Fruit fly (Drosophila melanogaster): ENCODE results near the gene crol.

Gene crol

DNA sequence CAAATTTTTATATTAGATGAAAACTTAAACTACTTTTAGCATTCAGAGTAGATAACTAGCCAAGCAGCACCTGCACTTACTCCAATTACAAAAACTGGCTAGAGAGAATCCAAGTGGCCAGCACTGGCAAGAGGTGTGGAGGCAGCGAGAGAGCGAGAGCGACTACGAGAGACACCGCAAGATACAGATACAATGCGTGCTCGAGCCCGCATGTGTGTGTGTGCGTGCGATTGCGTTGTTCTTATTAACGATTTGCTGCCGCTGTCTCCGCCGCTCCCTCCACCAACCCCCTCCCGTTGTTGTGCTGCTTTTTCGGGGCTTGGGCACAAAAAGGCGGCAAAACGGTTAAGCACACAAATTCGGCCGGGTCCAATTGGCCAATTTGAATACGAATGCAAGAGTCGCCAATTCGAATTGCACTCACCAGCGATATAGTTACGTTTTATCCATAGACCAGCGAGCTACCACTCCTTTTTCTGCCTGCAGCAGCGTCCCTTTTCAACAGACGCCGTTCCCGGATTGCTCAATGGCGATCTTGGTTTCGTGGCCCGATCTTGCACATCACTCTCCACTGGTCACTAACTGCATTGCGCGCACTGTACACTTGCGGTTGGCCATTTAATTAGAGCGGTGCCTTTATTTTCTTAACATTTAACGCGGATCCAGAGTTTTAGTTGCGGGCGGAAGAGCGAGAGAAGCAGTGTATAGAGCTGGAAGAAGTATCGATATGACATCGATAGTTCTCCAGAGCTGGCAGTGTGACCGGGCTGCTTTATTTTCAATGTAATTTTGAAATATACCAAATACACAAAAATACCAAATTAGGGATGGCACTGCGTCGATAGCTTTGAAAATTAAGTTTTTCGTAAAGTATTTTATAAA, at the start of gene crol:
TSS of gene crol (minus strand) at position 737 of the 882 bp plus-strand sequence.
- TF ChIP-seq noc (tag; optimal IDR thresholded peaks at IDR 0.05): peak; percentile 3

DNA sequence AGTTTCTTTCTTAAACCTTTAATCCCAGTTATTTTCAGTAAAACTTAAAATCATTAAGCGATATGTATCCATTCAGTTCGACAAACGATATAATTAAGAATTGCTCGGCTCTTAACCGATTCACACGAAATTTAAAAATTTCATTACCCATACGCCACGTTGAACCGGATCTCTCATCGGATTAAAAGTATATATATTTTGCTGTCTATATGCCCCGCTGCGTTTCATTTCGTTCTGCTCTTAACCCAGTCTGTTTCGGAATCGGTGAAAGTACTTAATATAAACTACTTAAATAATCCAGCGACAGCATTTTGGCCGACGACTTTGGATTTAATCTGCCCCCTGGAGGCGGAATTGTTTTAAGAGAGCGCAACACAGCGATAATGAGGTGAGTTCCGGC, 43.9 kb upstream of the crol start, which contains the start of gene CG42751:
TSS of gene CG42751 (plus strand) at position 301 of the 400 bp plus-strand sequence.
- TF ChIP-seq noc (tag; optimal IDR thresholded peaks at IDR 0.05): no peak

DNA sequence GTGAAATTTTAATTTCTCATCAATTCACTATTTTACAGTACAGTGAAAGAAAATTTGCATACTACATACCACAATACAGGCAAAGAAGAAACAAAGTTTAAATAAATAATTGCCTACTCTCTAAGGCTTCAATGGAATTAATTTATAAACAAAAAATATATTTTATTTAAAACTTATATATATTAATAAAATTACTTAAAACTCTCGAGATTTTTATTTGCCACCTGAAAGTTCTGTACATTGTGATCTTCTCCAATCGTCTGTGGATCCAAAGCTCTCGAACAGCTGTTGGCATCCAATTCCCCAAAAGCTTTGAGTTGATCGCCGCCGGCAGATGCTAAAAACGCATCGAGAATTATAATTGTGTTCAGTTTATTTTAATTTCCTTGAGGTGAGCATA, 40.4 kb upstream of the crol start, which contains the start of gene Mal-B2:
TSS of gene Mal-B2 (plus strand) at position 301 of the 400 bp plus-strand sequence.
- TF ChIP-seq noc (tag; optimal IDR thresholded peaks at IDR 0.05): no peak

DNA sequence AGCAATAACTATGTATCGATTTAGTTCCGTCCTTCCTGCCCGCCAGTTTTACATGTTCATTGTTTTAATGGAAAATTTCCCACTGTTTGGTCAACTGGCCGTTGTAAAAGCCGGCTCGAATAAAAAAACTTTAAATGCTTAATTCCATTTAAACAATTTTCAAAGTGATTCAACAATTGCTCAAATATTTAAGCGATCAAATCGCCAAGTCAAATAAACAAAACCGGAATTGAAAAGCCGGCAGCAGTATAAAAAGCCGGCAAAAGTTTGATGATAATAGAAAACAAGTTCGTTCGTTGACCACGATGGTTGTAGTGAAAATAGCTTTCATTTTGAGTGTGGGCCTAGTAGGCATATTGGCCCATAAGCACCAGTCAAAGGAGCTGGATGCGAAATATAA, 37.7 kb upstream of the crol start, which contains the start of gene Mal-B1:
TSS of gene Mal-B1 (plus strand) at position 301 of the 400 bp plus-strand sequence.
- TF ChIP-seq noc (tag; optimal IDR thresholded peaks at IDR 0.05): no peak

DNA sequence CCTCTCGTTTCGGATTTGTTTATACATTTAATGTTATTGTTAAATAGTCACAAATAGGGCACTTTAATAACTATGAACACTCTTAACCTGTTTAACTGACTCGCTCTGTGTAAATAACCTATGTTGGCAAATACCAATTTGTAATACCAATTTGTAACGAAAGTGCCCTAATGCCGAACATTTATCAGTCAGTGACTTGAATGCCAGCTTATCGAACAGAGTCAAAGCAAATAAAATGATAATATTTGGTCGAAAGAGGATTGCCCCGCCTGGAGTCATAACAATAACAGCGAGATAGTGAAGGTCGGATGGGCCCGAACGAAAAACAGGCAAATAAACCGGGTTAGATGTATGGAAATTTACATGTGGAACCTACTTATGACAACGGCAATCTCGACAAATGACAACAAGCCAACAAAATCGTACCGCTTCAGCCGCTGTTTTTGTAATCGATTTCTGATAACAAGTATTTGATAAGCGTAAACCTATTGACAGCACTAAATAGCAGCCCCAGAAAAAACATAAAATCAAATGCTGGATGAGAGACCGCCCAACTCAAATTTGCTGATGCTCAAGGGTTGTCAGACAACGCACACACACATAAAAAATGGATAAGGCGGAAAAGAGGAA, 36.0 kb upstream of the crol start:
- TF ChIP-seq noc (tag; optimal IDR thresholded peaks at IDR 0.05): no peak

DNA sequence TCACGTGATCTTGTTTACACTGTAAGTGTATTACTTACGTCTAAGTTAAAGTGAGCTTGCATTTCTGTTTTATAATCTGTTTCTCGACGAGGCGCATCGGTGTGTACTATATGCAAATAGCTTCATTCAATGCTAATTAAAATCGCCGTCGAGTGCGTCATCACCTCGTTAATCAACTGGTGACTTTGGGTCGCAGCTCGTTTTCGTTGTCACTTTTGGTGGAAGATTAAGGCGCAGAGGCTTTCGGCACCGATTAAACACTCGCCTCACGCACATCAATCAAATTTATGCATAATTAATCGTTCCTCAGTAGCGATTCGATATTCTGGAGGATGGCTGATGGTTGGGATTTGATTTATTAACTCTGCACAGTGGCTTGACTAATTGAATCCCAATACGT, 35.0 kb upstream of the crol start:
- TF ChIP-seq noc (tag; optimal IDR thresholded peaks at IDR 0.05): peak; percentile 41

DNA sequence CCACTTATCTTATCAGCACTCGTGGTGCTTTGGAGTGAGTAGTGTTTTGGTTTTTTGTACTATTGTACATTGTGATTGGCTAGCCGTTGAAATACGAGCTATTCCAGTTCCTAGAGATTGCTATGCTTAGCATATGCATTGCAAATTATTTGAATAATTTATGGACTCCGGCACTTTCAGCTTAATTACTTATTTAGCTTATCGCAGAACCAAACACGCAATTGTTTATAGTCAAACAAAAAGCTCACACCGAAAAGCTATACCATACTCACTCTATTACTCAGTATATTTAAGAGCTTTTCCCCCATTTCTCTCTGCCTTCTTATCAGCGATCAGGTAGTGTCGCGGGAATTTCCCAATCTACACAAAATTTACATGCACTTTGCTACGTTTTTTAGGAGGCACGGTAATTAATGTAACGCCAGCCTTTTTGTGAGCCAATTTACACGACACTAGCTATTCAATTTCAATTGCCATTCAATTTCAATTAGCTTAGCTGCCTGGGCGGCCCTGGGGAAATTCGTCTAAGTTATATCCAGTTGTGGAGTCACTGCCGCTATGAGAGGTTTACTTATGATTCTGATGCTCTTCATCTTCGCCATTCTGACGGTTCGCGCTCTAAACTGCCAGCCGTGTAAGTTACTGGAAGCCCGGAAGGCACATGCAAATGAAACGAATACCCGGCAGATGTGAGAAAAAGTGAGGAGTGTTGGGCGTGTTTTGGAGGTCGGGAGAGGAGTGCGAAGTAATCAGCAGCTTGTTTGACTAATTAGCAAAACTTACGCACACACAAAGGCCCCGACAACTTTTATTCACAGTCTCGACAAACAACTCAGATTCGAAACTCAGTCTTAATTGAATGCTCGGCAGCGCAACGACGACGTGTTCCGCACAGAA, 33.3 kb upstream of the crol start, which contains the start of the genes CG44008, CG14933, CG46426 and CG42486:
TSS of gene CG44008 (minus strand) at position 155 of the 897 bp plus-strand sequence.
TSS of gene CG14933 (plus strand) at position 538 of the 897 bp plus-strand sequence.
TSS of gene CG46426 (plus strand) at position 538 of the 897 bp plus-strand sequence.
TSS of gene CG42486 (plus strand) at position 847 of the 897 bp plus-strand sequence.
- peak; percentile 19 for TF ChIP-seq noc (tag; optimal IDR thresholded peaks at IDR 0.05)

DNA sequence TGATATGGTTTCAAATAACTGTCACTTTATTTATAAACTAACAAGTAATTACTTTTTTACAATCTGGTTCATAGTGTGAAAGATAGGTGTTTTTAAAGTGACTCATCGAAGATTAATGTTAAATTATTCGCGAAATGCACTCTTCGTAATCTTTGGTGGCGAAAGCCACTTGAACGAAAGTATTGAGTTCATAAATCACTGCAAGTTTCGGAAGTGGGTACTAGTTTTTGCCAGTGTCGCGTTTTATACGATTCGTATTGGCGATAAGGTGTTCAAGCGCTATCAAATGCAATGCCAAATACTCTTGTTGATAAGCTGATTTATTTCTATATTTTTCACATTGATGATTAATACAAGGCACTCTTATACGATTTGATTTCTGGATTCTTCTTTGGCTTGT, 32.3 kb upstream of the crol start:
- peak; percentile 66 for TF ChIP-seq noc (tag; optimal IDR thresholded peaks at IDR 0.05)

DNA sequence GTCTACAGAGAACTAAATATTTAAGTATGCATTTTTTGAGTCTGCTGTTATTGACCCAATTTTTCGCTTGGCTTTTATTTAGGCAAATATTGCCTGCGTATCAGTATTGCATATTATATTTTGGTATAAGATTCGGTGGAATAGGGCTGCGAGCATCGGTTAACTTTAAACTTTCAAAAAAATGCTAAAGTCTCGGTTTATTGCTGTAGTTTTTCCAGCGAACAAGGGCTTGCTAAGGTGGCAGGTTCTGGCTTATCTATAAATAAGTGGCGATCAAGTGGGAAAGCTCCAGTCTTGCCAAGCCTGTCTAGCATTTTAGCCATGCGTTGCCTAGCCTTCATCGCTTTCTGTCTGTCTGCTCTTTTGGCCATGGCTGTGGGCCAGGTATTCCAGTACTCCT, 31.2 kb upstream of the crol start, which contains the start of gene CG31704:
TSS of gene CG31704 (plus strand) at position 301 of the 400 bp plus-strand sequence.
- TF ChIP-seq noc (tag; optimal IDR thresholded peaks at IDR 0.05): no peak

DNA sequence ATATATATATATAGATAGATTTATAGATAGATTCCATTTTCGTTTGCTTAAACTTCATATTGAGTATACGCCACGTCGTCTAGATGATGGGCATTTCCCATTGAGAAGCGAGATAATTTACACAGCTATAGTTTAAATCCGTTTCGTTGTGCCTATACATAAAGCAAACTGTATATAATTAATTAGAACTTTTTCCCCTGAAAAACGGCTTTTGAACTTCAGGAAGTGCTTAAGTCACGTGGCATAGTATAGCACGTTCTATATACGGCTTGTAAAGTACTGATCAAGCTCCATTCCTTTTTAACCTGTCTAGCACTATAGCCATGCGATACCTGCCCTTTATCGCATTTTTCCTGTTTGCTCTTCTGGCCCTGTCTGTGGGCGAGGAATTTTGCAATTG, 30.4 kb upstream of the crol start, which contains the start of gene Sfp33A3:
TSS of gene Sfp33A3 (plus strand) at position 301 of the 400 bp plus-strand sequence.
- no peak for TF ChIP-seq noc (tag; optimal IDR thresholded peaks at IDR 0.05)

DNA sequence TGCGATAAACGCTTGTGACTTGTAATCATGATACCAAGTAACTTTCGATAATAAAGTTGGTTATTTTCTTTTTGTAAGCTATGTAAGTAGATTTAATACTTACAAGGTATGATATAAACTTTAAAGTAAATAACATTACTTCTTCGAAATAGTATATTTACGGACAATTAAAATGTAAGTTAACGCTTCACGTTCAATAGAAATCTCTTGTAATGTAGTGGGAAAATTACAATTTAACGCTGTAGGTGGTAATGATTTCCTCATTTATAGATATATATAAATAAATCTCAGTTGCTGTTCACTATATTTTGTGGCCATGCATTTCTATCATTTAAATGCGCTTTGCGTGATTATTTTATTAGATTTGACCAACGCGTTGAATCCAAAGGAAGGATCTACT, 28.2 kb upstream of the crol start, which contains the start of gene Sfp33A2:
TSS of gene Sfp33A2 (plus strand) at position 301 of the 400 bp plus-strand sequence.
- TF ChIP-seq noc (tag; optimal IDR thresholded peaks at IDR 0.05): no peak

DNA sequence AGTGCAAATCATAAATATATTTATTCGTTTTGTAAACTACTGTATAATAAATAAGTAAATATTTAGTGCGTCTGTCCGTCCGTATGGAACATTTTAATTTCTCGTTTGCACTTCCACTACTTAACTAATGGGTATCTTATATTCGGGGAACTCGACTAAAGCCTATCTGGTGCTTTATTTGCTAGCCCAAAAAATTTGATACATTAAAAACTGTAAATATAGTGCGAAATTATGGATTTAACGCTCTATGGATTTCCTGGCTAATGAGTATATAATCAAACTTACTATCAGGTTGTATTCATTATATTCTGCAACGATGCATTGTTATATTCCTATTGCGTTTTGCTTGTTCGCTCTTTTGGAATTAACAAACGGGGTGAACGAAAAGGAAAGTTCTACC, 27.7 kb upstream of the crol start, which contains the start of gene Sfp33A4:
TSS of gene Sfp33A4 (plus strand) at position 301 of the 400 bp plus-strand sequence.
- TF ChIP-seq noc (tag; optimal IDR thresholded peaks at IDR 0.05): no peak

DNA sequence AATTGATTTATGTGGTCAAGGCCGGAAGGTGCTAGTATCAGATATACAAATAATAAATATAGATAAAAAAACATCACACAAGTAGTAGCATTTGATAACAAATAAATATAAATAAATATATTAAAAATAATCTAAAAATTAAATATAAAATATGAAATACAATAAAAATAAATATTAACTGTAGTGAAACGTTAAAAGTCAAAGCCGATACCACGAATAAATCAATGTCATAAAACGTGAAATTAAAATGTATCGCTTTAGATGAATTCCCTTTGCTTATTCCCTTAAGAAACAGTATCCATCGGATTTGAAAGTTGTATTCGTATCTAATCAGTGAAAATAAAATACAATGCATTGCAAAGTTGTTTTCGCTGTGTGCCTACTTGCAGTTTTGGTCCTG, 25.1 kb upstream of the crol start, which contains the start of gene CG45012:
TSS of gene CG45012 (plus strand) at position 301 of the 400 bp plus-strand sequence.
- TF ChIP-seq noc (tag; optimal IDR thresholded peaks at IDR 0.05): no peak

DNA sequence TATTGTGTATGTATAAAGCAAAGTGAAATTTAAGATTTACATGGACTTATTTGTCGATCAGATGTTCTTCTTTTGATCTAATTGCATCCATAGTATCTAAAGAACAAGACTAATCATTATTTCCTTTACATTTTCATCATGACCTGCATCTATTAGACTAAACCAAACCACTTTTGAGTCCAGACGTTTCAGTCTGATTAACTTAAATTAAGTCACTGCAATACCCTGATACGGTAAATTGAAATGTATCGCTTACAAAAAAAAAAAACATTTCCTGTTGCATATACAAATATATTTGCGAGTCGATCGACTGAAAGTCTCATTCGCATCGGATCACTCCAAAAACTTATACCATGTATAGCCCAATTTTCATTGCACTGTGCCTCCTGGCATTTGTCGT, 24.5 kb upstream of the crol start, which contains the start of gene CG45011:
TSS of gene CG45011 (plus strand) at position 301 of the 400 bp plus-strand sequence.
- no peak for TF ChIP-seq noc (tag; optimal IDR thresholded peaks at IDR 0.05)

DNA sequence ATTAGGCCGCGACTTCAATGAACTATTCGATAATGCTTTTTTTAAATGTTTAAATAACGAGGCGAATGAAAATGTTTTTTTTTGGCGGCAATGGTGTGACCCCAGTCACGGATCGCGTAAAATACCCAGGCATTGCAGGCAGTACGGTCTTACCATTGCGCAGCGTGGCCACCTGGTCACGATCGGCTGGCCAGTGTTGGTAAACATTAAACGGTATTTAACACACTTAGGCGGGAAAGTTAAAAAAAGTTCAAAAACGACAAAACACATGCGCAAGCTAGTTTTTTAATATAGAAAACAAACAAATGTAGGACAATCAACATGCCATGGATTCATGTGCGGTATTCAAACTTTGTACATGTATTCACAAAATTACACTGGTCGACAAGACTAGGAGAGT, 20.0 kb upstream of the crol start, which contains the start of gene esc:
TSS of gene esc (minus strand) at position 129 of the 400 bp plus-strand sequence.
- no peak for TF ChIP-seq noc (tag; optimal IDR thresholded peaks at IDR 0.05)
